Worm (Caenorhabditis elegans) whole organism, L4/young adult: Measurements from ENCODE around the gene R107.9.

Experiments
- W03F9.2 ChIP-seq: fragments of 150-350 bp; optimal IDR thresholded peaks from 2 replicates; lab custom pipeline; 2014; ENCODE audit warnings: missing biosample characterization, missing genetic modification characterization
- dao-5 ChIP-seq: sonication (generic microtip); optimal IDR thresholded peaks from 2 replicates; lab custom pipeline; 2016; ENCODE audit warnings: missing genotype, missing genetic modification characterization, moderate library complexity, missing compliant biosample characterization
- him-1 ChIP-seq: sonication (generic microtip); optimal IDR thresholded peaks from 2 replicates; lab custom pipeline; 2016; ENCODE audit warnings: missing genotype, missing genetic modification reagents, missing genetic modification characterization, missing compliant biosample characterization

The R107.9 gene

DNA sequence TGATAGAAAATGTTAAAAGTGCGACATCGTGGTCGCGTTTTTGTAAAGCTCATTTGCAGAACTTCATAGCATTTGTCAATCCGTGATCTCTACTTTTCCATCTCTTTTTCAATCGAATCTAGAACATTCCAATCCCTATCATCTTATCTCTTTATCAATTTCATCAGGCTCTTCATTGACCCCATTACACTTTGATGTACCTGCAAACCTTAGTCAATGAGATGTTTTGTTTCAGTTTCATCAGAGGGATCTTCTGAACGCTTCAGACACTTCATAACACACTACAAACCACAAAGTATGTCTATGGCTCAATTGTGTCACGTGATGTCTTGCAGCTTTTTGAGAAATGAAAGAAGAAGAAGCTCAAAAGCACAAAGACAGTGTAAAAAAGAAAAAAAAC, 45.4 kb downstream of the R107.9 start:
- TF ChIP-seq dao-5 (no peak), W03F9.2 (tag; lab: Kevin White, UChicago) (no peak), him-1 (tag; lab: Kevin White, UChicago) (no peak)

- TF ChIP-seq W03F9.2 (tag; lab: Kevin White, UChicago) (no peak), him-1 (tag; lab: Kevin White, UChicago) (peak; percentile 17)
Observed at ce11 chrIII:9084329-9084728, 46.6 kb downstream of the R107.9 start.
